Fruit fly (Drosophila melanogaster): Measurements from ENCODE around the gene CG15382.

DNA sequence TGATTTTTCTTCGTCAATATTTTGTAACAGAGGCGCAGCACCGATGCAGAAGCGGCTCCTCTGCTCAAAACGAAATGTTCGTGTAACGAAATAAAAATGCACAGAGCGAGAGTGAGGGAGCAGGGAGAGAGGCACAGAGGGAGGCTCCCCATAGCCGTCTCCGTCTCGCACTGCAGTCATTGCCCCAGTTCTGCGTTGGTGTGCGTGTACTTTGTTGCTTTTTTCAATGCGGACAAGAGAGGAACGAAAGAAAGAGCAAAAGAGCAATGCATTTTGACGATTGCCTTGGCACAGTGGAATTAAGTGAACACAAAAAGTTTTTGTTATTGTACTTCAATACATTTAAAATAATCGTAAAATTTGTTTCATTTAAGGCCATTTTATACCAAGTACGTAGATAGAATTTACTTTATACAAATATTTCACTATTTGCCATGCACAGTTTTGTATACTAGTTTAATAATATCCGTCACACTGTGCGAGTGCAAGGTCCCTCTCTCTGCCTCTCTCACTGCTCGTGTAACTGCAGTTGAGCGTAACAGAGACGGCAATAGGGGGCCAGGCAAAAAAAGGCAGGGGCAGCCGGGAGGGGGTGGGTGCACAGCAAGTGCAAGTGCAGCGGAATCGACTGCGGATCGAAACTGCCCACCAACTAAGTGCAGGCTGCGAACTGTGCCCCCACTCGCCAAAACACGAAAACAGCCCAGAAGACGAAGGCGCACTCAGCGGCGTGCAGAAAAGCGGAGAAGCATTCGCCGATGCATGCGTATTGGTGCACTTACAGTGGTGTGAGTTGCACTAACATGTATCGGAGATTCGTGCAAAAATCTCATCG, 46.7 kb downstream of the CG15382 start:
- TF ChIP-seq CG8478 (optimal IDR thresholded peaks at IDR 0.05) (no peak), CTCF (optimal IDR thresholded peaks at IDR 0.05) (no peak)
